Fruit fly (Drosophila melanogaster) whole organism, embryonic: ENCODE data around the gene CG3071.
A peak's percentile ranks its signal among the peaks of the same experiment; 100 is the strongest.

Experiments
- Ada2b ChIP-seq: fragments of 200-800 bp; sonication (Bioruptor generic); IDR thresholded peaks from 2 replicates; pipeline ENCODE4 v1.3.6; 2022; ENCODE audit warnings: missing biosample characterization, missing genetic modification characterization
- Adf1 ChIP-seq: fragments of 200-800 bp; sonication (Bioruptor generic); IDR thresholded peaks from 2 replicates; pipeline ENCODE4 v1.3.6; 2022; ENCODE audit warnings: missing biosample characterization, missing genetic modification characterization
- Aef1 ChIP-seq: fragments of 200-800 bp; sonication (Bioruptor generic); IDR thresholded peaks from 3 replicates; pipeline ENCODE4 v1.3.6; 2022; ENCODE audit warnings: missing biosample characterization, missing genetic modification characterization
- B-H2 ChIP-seq: fragments of 200-800 bp; sonication (Bioruptor generic); optimal IDR thresholded peaks from 2 replicates; lab custom pipeline; 2018; ENCODE audit warnings: missing biosample characterization, mild to moderate bottlenecking, missing genetic modification characterization
- CG11695 ChIP-seq: fragments of 200-800 bp; sonication (Bioruptor generic); IDR thresholded peaks from 3 replicates; pipeline ENCODE4 v1.3.6; 2022; ENCODE audit warnings: missing biosample characterization, missing genetic modification characterization
- CG12391 ChIP-seq: fragments of 200-800 bp; sonication (Bioruptor generic); optimal IDR thresholded peaks from 3 replicates; lab custom pipeline; 2018; ENCODE audit warnings: missing biosample characterization, mild to moderate bottlenecking, missing genetic modification characterization, moderate library complexity
- CG12744 ChIP-seq: fragments of 200-800 bp; sonication (Bioruptor generic); optimal IDR thresholded peaks from 2 replicates; lab custom pipeline; 2016; ENCODE audit warnings: missing biosample characterization, missing genetic modification characterization
- CG13287 ChIP-seq: fragments of 200-800 bp; sonication (Bioruptor generic); IDR thresholded peaks from 2 replicates; pipeline ENCODE4 v1.3.6; 2022; ENCODE audit warnings: missing biosample characterization, missing genetic modification characterization; ENCODE audit not compliant: partially characterized antibody
- CG15011 ChIP-seq: fragments of 200-800 bp; sonication (Bioruptor generic); optimal IDR thresholded peaks from 3 replicates; lab custom pipeline; 2018; ENCODE audit warnings: missing biosample characterization, mild to moderate bottlenecking, missing genetic modification characterization
- CG15696 ChIP-seq: fragments of 200-800 bp; sonication (Bioruptor generic); optimal IDR thresholded peaks from 2 replicates; lab custom pipeline; 2019; ENCODE audit warnings: missing biosample characterization, mild to moderate bottlenecking, missing genetic modification characterization, moderate library complexity
- CG1647 ChIP-seq: fragments of 200-800 bp; sonication (Bioruptor generic); optimal IDR thresholded peaks from 3 replicates; lab custom pipeline; 2016; ENCODE audit warnings: missing biosample characterization, missing genetic modification characterization
- CG17328 ChIP-seq: fragments of 200-800 bp; sonication (Bioruptor generic); IDR thresholded peaks from 2 replicates; pipeline ENCODE4 v1.3.6; 2022; ENCODE audit warnings: missing biosample characterization, missing genetic modification characterization
- CG2678 ChIP-seq: fragments of 200-800 bp; sonication (Bioruptor generic); optimal IDR thresholded peaks from 3 replicates; lab custom pipeline; 2019; ENCODE audit warnings: missing biosample characterization, mild to moderate bottlenecking, missing genetic modification characterization, moderate library complexity
- CG3065 ChIP-seq: fragments of 200-800 bp; sonication (Bioruptor generic); optimal IDR thresholded peaks from 2 replicates; lab custom pipeline; 2016; ENCODE audit warnings: missing biosample characterization, missing genetic modification characterization
- CG32772 ChIP-seq: fragments of 200-800 bp; sonication (Bioruptor generic); IDR thresholded peaks from 2 replicates; pipeline ENCODE4 v1.3.6; 2022; ENCODE audit warnings: missing biosample characterization, missing genetic modification characterization
- CG33213 ChIP-seq: fragments of 200-800 bp; sonication (Bioruptor generic); optimal IDR thresholded peaks from 3 replicates; lab custom pipeline; 2016; ENCODE audit warnings: missing biosample characterization, missing genetic modification characterization
- CG5180 ChIP-seq: fragments of 200-800 bp; sonication (Bioruptor generic); optimal IDR thresholded peaks from 3 replicates; lab custom pipeline; 2017; ENCODE audit warnings: missing biosample characterization, missing genetic modification characterization, mild to moderate bottlenecking, moderate library complexity, missing genetic modification reagents
- CG5245 ChIP-seq: fragments of 200-800 bp; sonication (Bioruptor generic); optimal IDR thresholded peaks from 3 replicates; lab custom pipeline; 2016; ENCODE audit warnings: missing biosample characterization, missing genetic modification characterization
- CG6791 ChIP-seq: fragments of 200-800 bp; sonication (Bioruptor generic); IDR thresholded peaks from 3 replicates; pipeline ENCODE4 v1.3.6; 2022; ENCODE audit warnings: missing biosample characterization, missing genetic modification characterization; ENCODE audit not compliant: partially characterized antibody
- CG8765 ChIP-seq: fragments of 200-800 bp; sonication (Bioruptor generic); IDR thresholded peaks from 2 replicates; pipeline ENCODE4 v1.3.6; 2022; ENCODE audit warnings: missing biosample characterization, missing genetic modification characterization
- CG9932 ChIP-seq: fragments of 200-800 bp; sonication (Bioruptor generic); IDR thresholded peaks from 2 replicates; pipeline ENCODE4 v1.3.6; 2022; ENCODE audit warnings: missing biosample characterization, missing genetic modification characterization
- Chrac-16 ChIP-seq: fragments of 200-800 bp; sonication (Bioruptor generic); optimal IDR thresholded peaks from 3 replicates; lab custom pipeline; 2016; ENCODE audit warnings: missing biosample characterization, missing genetic modification characterization
- CrebB ChIP-seq: fragments of 200-800 bp; sonication (Bioruptor generic); optimal IDR thresholded peaks from 3 replicates; lab custom pipeline; 2018; ENCODE audit warnings: missing biosample characterization, mild to moderate bottlenecking, missing genetic modification characterization
- D19A ChIP-seq: fragments of 200-800 bp; optimal IDR thresholded peaks from 3 replicates; lab custom pipeline; 2019; ENCODE audit warnings: missing biosample characterization, mild to moderate bottlenecking, missing genetic modification characterization, moderate library complexity
- ERR ChIP-seq: fragments of 200-800 bp; sonication (Bioruptor generic); optimal IDR thresholded peaks from 2 replicates; lab custom pipeline; 2016; ENCODE audit warnings: missing biosample characterization, missing genetic modification characterization
- HLHmδ ChIP-seq: fragments of 200-800 bp; sonication (Bioruptor generic); optimal IDR thresholded peaks from 2 replicates; lab custom pipeline; 2018; ENCODE audit warnings: missing biosample characterization, mild to moderate bottlenecking, missing genetic modification characterization, moderate library complexity
- Opbp ChIP-seq: fragments of 200-800 bp; sonication (Bioruptor generic); IDR thresholded peaks from 3 replicates; pipeline ENCODE4 v1.3.6; 2022; ENCODE audit warnings: missing biosample characterization, missing genetic modification characterization; ENCODE audit not compliant: partially characterized antibody
- Rfx ChIP-seq: fragments of 200-800 bp; sonication (Bioruptor generic); IDR thresholded peaks from 2 replicates; pipeline ENCODE4 v1.3.6; 2022; ENCODE audit warnings: missing biosample characterization, missing genetic modification characterization
- Scr ChIP-seq: fragments of 200-800 bp; sonication (Bioruptor generic); IDR thresholded peaks from 2 replicates; pipeline ENCODE4 v1.3.6; 2022; ENCODE audit warnings: missing biosample characterization, missing genetic modification characterization; ENCODE audit not compliant: partially characterized antibody
- Trl ChIP-seq, 3 experiments: fragments of >200 bp in 2 of 3; fragments of 200-800 bp in 1 of 3; sonication (Bioruptor generic) in 1 of 3; optimal IDR thresholded peaks; 2 replicates in 1 of 3; 3 replicates in 2 of 3; lab custom pipeline; 2016 to 2017; ENCODE audit warnings: missing biosample characterization in 1 of 3, missing genetic modification characterization in 1 of 3
- cg ChIP-seq: fragments of 200-800 bp; sonication (Bioruptor generic); optimal IDR thresholded peaks from 3 replicates; lab custom pipeline; 2019; ENCODE audit warnings: missing biosample characterization, mild to moderate bottlenecking, missing genetic modification characterization, moderate library complexity
- dati ChIP-seq: fragments of 200-800 bp; sonication (Bioruptor generic); IDR thresholded peaks from 2 replicates; pipeline ENCODE4 v1.3.6; 2022; ENCODE audit warnings: missing biosample characterization, missing genetic modification characterization
- dimm ChIP-seq: fragments of 200-800 bp; sonication (Bioruptor generic); IDR thresholded peaks from 2 replicates; pipeline ENCODE4 v1.3.6; 2022; ENCODE audit warnings: missing biosample characterization, missing genetic modification characterization
- fd102C ChIP-seq: fragments of 200-800 bp; sonication (Bioruptor generic); optimal IDR thresholded peaks from 2 replicates; lab custom pipeline; 2018; ENCODE audit warnings: missing biosample characterization, mild to moderate bottlenecking, missing genetic modification characterization, moderate library complexity
- fd3F ChIP-seq: fragments of 200-800 bp; sonication (Bioruptor generic); optimal IDR thresholded peaks from 2 replicates; lab custom pipeline; 2018; ENCODE audit warnings: missing biosample characterization, mild to moderate bottlenecking, missing genetic modification characterization, moderate library complexity
- fd96Cb ChIP-seq: fragments of 200-800 bp; sonication (Bioruptor generic); optimal IDR thresholded peaks from 2 replicates; lab custom pipeline; 2018; ENCODE audit warnings: missing biosample characterization, mild to moderate bottlenecking, missing genetic modification characterization, moderate library complexity
- hkb ChIP-seq, 2 experiments: fragments of 200-800 bp in 1 of 2; fragments of >200 bp in 1 of 2; sonication (Bioruptor generic) in 1 of 2; IDR thresholded peaks in 1 of 2; optimal IDR thresholded peaks in 1 of 2; 2 replicates each; pipeline versions ENCODE4 v1.3.6 to Lab custom; 2017 to 2022; ENCODE audit warnings: missing biosample characterization in 1 of 2, missing genetic modification characterization in 1 of 2
- lilli ChIP-seq: fragments of 200-800 bp; sonication (Bioruptor generic); optimal IDR thresholded peaks from 3 replicates; lab custom pipeline; 2016; ENCODE audit warnings: missing biosample characterization, missing genetic modification characterization
- mam ChIP-seq: fragments of 200-800 bp; sonication (Bioruptor generic); optimal IDR thresholded peaks from 3 replicates; lab custom pipeline; 2016; ENCODE audit warnings: missing biosample characterization, missing genetic modification characterization
- onecut ChIP-seq: fragments of 200-800 bp; sonication (Bioruptor generic); IDR thresholded peaks from 2 replicates; pipeline ENCODE4 v1.3.6; 2022; ENCODE audit warnings: missing biosample characterization, missing genetic modification characterization
- ranshi ChIP-seq: fragments of 200-800 bp; sonication (Bioruptor generic); IDR thresholded peaks from 2 replicates; pipeline ENCODE4 v1.3.6; 2022; ENCODE audit warnings: missing biosample characterization, missing genetic modification characterization
- sc ChIP-seq, 3 experiments: fragments of >200 bp in 2 of 3; fragments of 200-800 bp in 1 of 3; sonication (Bioruptor generic) in 1 of 3; optimal IDR thresholded peaks; 2 replicates in 2 of 3; 3 replicates in 1 of 3; lab custom pipeline; 2017; ENCODE audit warnings: mild to moderate bottlenecking in 1 of 3, missing biosample characterization in 1 of 3, missing genetic modification characterization in 1 of 3, missing genetic modification reagents in 1 of 3
- slbo ChIP-seq: fragments of 200-800 bp; sonication (Bioruptor generic); IDR thresholded peaks from 2 replicates; pipeline ENCODE4 v1.3.6; 2022; ENCODE audit warnings: missing biosample characterization, missing genetic modification characterization
- sqz ChIP-seq: fragments of 200-800 bp; sonication (Bioruptor generic); optimal IDR thresholded peaks from 3 replicates; lab custom pipeline; 2018; ENCODE audit warnings: missing biosample characterization, mild to moderate bottlenecking, missing genetic modification characterization
- tin ChIP-seq: fragments of 200-800 bp; sonication (Bioruptor generic); optimal IDR thresholded peaks from 3 replicates; lab custom pipeline; 2016; ENCODE audit warnings: missing biosample characterization, missing genetic modification characterization
- zen2 ChIP-seq: fragments of 200-800 bp; sonication (Bioruptor generic); IDR thresholded peaks from 3 replicates; pipeline ENCODE4 v1.3.6; 2022; ENCODE audit warnings: missing biosample characterization, missing genetic modification characterization; ENCODE audit not compliant: partially characterized antibody

Gene CG3071

dm6 chrX:2301613-2302522 is 39.2 kb downstream of the CG3071 start (continued):
- TF ChIP-seq CG2678 (tag; lab: Kevin White, UChicago), result peak; percentile 89
- 0 out of 2 replicates have a peak, but pooled peaks have one; percentile 60 for TF ChIP-seq Adf1
- TF ChIP-seq mam (GFP tag; lab: Kevin White, UChicago), result peak; percentile 76
- peak; percentile 89 for TF ChIP-seq CG11695 (GFP tag; lab: Robert Waterston, UW)
- TF ChIP-seq fd96Cb, result peak; percentile 86
- no peak for TF ChIP-seq zen2 (GFP tag; lab: Robert Waterston, UW)
- TF ChIP-seq HLHmδ (GFP tag; lab: Kevin White, UChicago), result no peak
- peak; percentile 66 for TF ChIP-seq CG12744 (GFP tag; lab: Kevin White, UChicago)
- no peak for TF ChIP-seq sc (optimal IDR thresholded peaks at IDR 0.05; lab: Kevin White, UChicago)
- TF ChIP-seq sc (GFP tag; optimal IDR thresholded peaks at IDR 0.05; lab: Kevin White, UChicago), result peak; percentile 69
- peak; percentile 68 for TF ChIP-seq CG8765 (GFP tag; lab: Robert Waterston, UW)
- peak; percentile 73 for TF ChIP-seq CG32772 (GFP tag; lab: Robert Waterston, UW)
- TF ChIP-seq dati, result no peak
- TF ChIP-seq CG13287 (GFP tag; lab: Robert Waterston, UW), result no peak
- TF ChIP-seq sqz (GFP tag; lab: Kevin White, UChicago), result peak; percentile 76
- no peak for TF ChIP-seq Opbp (GFP tag; lab: Robert Waterston, UW)
- no peak for TF ChIP-seq B-H2 (GFP tag; lab: Kevin White, UChicago)
- TF ChIP-seq CG12391 (tag; lab: Kevin White, UChicago), result peak; percentile 79
- TF ChIP-seq cg (GFP tag; lab: Kevin White, UChicago), result peak; percentile 73
- TF ChIP-seq Rfx (GFP tag; lab: Robert Waterston, UW), result peak; percentile 79
- peak; percentile 47 for TF ChIP-seq CG15696 (tag; lab: Kevin White, UChicago)
- TF ChIP-seq Scr (GFP tag; lab: Robert Waterston, UW), result no peak
- peak; percentile 75 for TF ChIP-seq Chrac-16
- TF ChIP-seq Aef1 (GFP tag; lab: Robert Waterston, UW), result peak; percentile 78
- TF ChIP-seq CG3065 (GFP tag; lab: Kevin White, UChicago), result peak; percentile 55
- peak; percentile 32 for TF ChIP-seq ERR (GFP tag; lab: Kevin White, UChicago)
- TF ChIP-seq slbo (GFP tag; lab: Robert Waterston, UW), result peak; percentile 71
- TF ChIP-seq CG17328 (GFP tag; lab: Robert Waterston, UW), result peak; percentile 78; the same call in 1 of the 2 replicates
- peak; percentile 78 for TF ChIP-seq lilli
- peak; percentile 11 for TF ChIP-seq fd102C (GFP tag; lab: Kevin White, UChicago)
- peak; percentile 66; the same call in 1 of the 2 replicates for TF ChIP-seq onecut (GFP tag; lab: Robert Waterston, UW)
- TF ChIP-seq CG9932 (GFP tag; lab: Robert Waterston, UW), result peak; percentile 68
- no peak for TF ChIP-seq hkb (optimal IDR thresholded peaks at IDR 0.05; lab: Kevin White, UChicago)
- peak; percentile 85 for TF ChIP-seq hkb (GFP tag; IDR thresholded peaks at IDR 0.05; lab: Robert Waterston, UW)
- peak; percentile 83; the same call in 1 of the 2 replicates for TF ChIP-seq ranshi
- TF ChIP-seq CrebB (tag; lab: Kevin White, UChicago), result peak; percentile 61
- peak; percentile 78 for TF ChIP-seq D19A (tag; lab: Kevin White, UChicago)
- peak; percentile 74 for TF ChIP-seq CG33213 (GFP tag; lab: Kevin White, UChicago)
- peak; percentile 71 for TF ChIP-seq CG15011 (GFP tag; lab: Kevin White, UChicago)
- peak; percentile 70 for TF ChIP-seq tin
- TF ChIP-seq CG5245 (GFP tag; lab: Kevin White, UChicago), result peak; percentile 72
- peak; percentile 84 for TF ChIP-seq Ada2b (GFP tag; lab: Robert Waterston, UW)
- TF ChIP-seq CG6791, result no peak
- peak; percentile 71 for TF ChIP-seq fd3F (GFP tag; lab: Kevin White, UChicago)
- TF ChIP-seq CG1647, result peak; percentile 56
- TF ChIP-seq Trl (optimal IDR thresholded peaks at IDR 0.05; lab: Kevin White, UChicago), result no peak
- TF ChIP-seq Trl (GFP tag; optimal IDR thresholded peaks at IDR 0.05; lab: Kevin White, UChicago), result peak; percentile 86
- TF ChIP-seq dimm, result peak; percentile 46; the same call in 1 of the 2 replicates
- peak; percentile 70 for TF ChIP-seq CG5180 (GFP tag; lab: Kevin White, UChicago)
